Fruit fly (Drosophila melanogaster) whole organism, prepupa: Measurements from ENCODE around the gene Pcd.

ENCODE experiments used
- Blimp-1 ChIP-seq: fragments of 200-800 bp; sonication (Bioruptor generic); optimal IDR thresholded peaks from 3 replicates; lab custom pipeline; 2017; ENCODE audit warnings: missing biosample characterization, missing genetic modification characterization, mild to moderate bottlenecking, moderate library complexity, missing genetic modification reagents
- CG10631 ChIP-seq: fragments of 200-800 bp; sonication (Bioruptor generic); optimal IDR thresholded peaks from 2 replicates; lab custom pipeline; 2016; ENCODE audit warnings: missing biosample characterization, missing genetic modification characterization
- CG11294 ChIP-seq: fragments of 200-800 bp; sonication (Bioruptor generic); IDR thresholded peaks from 2 replicates; pipeline ENCODE4 v1.3.6; 2022; ENCODE audit warnings: missing biosample characterization, missing genetic modification characterization
- CG15336 ChIP-seq: fragments of 200-800 bp; sonication (Bioruptor generic); IDR thresholded peaks from 2 replicates; pipeline ENCODE4 v1.3.6; 2022; ENCODE audit warnings: missing biosample characterization, missing genetic modification characterization
- CG1621 ChIP-seq: fragments of 200-800 bp; sonication (Bioruptor generic); optimal IDR thresholded peaks from 3 replicates; lab custom pipeline; 2018; ENCODE audit warnings: missing biosample characterization, mild to moderate bottlenecking, missing genetic modification characterization
- CG16779 ChIP-seq: fragments of 200-800 bp; sonication (Bioruptor generic); optimal IDR thresholded peaks from 3 replicates; lab custom pipeline; 2017; ENCODE audit warnings: missing biosample characterization, mild to moderate bottlenecking, missing genetic modification characterization
- CG3032 ChIP-seq: fragments of 200-800 bp; optimal IDR thresholded peaks from 2 replicates; lab custom pipeline; 2019; ENCODE audit warnings: missing biosample characterization, mild to moderate bottlenecking, missing genetic modification characterization, moderate library complexity
- CG32006 ChIP-seq: fragments of 200-800 bp; sonication (Bioruptor generic); optimal IDR thresholded peaks from 3 replicates; lab custom pipeline; 2017; ENCODE audit warnings: missing biosample characterization, mild to moderate bottlenecking, missing genetic modification characterization
- CG34406 ChIP-seq: fragments of 200-800 bp; sonication (Bioruptor generic); optimal IDR thresholded peaks from 3 replicates; lab custom pipeline; 2016; ENCODE audit warnings: missing biosample characterization, missing genetic modification characterization
- CG3919 ChIP-seq: fragments of 200-800 bp; sonication (Bioruptor generic); optimal IDR thresholded peaks from 3 replicates; lab custom pipeline; 2016; ENCODE audit warnings: missing biosample characterization, missing genetic modification characterization
- CG4318 ChIP-seq: fragments of 200-800 bp; sonication (Bioruptor generic); optimal IDR thresholded peaks from 3 replicates; lab custom pipeline; 2017; ENCODE audit warnings: missing biosample characterization, mild to moderate bottlenecking, missing genetic modification characterization
- CG7368 ChIP-seq: fragments of 200-800 bp; sonication (Bioruptor generic); optimal IDR thresholded peaks from 3 replicates; lab custom pipeline; 2016; ENCODE audit warnings: missing biosample characterization, missing genetic modification characterization
- CG8119 ChIP-seq: fragments of 200-800 bp; sonication (Bioruptor generic); IDR thresholded peaks from 3 replicates; pipeline ENCODE4 v1.3.6; 2022; ENCODE audit warnings: missing biosample characterization, missing genetic modification characterization
- CG8632 ChIP-seq: fragments of 200-800 bp; sonication (Bioruptor generic); optimal IDR thresholded peaks from 3 replicates; lab custom pipeline; 2016; ENCODE audit warnings: missing biosample characterization, missing genetic modification characterization
- Eip78C ChIP-seq: fragments of 200-800 bp; sonication (Bioruptor generic); peaks from one replicate; lab custom pipeline; 2016; ENCODE audit warnings: missing biosample characterization, missing genetic modification characterization
- Eip93F ChIP-seq: fragments of 200-800 bp; sonication (Bioruptor generic); optimal IDR thresholded peaks from 2 replicates; lab custom pipeline; 2016; ENCODE audit warnings: missing biosample characterization, mild to moderate bottlenecking, missing genetic modification characterization
- Ets21C ChIP-seq: fragments of 200-800 bp; sonication (Bioruptor generic); optimal IDR thresholded peaks from 3 replicates; lab custom pipeline; 2016; ENCODE audit warnings: missing biosample characterization, missing genetic modification characterization
- Hr39 ChIP-seq: fragments of 200-800 bp; sonication (Bioruptor generic); optimal IDR thresholded peaks from 2 replicates; lab custom pipeline; 2016; ENCODE audit warnings: missing biosample characterization, missing genetic modification characterization
- Hr4 ChIP-seq: fragments of 200-800 bp; sonication (Bioruptor generic); optimal IDR thresholded peaks from 3 replicates; lab custom pipeline; 2016; ENCODE audit warnings: missing biosample characterization, missing genetic modification characterization
- Lpt ChIP-seq: fragments of 200-800 bp; sonication (Bioruptor generic); optimal IDR thresholded peaks from 3 replicates; lab custom pipeline; 2016; ENCODE audit warnings: missing biosample characterization, missing genetic modification characterization
- Met ChIP-seq: fragments of 200-800 bp; sonication (Bioruptor generic); optimal IDR thresholded peaks from 3 replicates; lab custom pipeline; 2016; ENCODE audit warnings: missing biosample characterization, missing genetic modification characterization
- Sox102F ChIP-seq: fragments of 200-800 bp; sonication (Bioruptor generic); optimal IDR thresholded peaks from 2 replicates; lab custom pipeline; 2016; ENCODE audit warnings: missing biosample characterization, mild to moderate bottlenecking, missing genetic modification characterization
- Sox15 ChIP-seq: fragments of 200-800 bp; sonication (Bioruptor generic); optimal IDR thresholded peaks from 3 replicates; lab custom pipeline; 2016; ENCODE audit warnings: missing biosample characterization, missing genetic modification characterization
- achi ChIP-seq: fragments of 200-800 bp; sonication (Bioruptor generic); optimal IDR thresholded peaks from 3 replicates; lab custom pipeline; 2016; ENCODE audit warnings: missing biosample characterization, missing genetic modification characterization
- cyc ChIP-seq: fragments of 200-800 bp; sonication (Bioruptor generic); optimal IDR thresholded peaks from 3 replicates; lab custom pipeline; 2016; ENCODE audit warnings: missing biosample characterization, missing genetic modification characterization
- dac ChIP-seq: fragments of 200-800 bp; sonication (Bioruptor generic); optimal IDR thresholded peaks from 2 replicates; lab custom pipeline; 2017; ENCODE audit warnings: missing biosample characterization, mild to moderate bottlenecking, missing genetic modification characterization
- eg ChIP-seq: fragments of 200-800 bp; sonication (Bioruptor generic); IDR thresholded peaks from 3 replicates; pipeline ENCODE4 v1.3.6; 2022; ENCODE audit warnings: missing biosample characterization, missing genetic modification characterization
- esn ChIP-seq: fragments of 200-800 bp; sonication (Bioruptor generic); optimal IDR thresholded peaks from 2 replicates; lab custom pipeline; 2016; ENCODE audit warnings: missing biosample characterization, mild to moderate bottlenecking, missing genetic modification characterization, moderate library complexity
- lz ChIP-seq: fragments of 200-800 bp; sonication (Bioruptor generic); optimal IDR thresholded peaks from 3 replicates; lab custom pipeline; 2016; ENCODE audit warnings: missing biosample characterization, missing genetic modification characterization
- pdm3 ChIP-seq: fragments of 200-800 bp; sonication (Bioruptor generic); optimal IDR thresholded peaks from 3 replicates; lab custom pipeline; 2016; ENCODE audit warnings: missing biosample characterization, missing genetic modification characterization
- salr ChIP-seq, 2 experiments: fragments of 200-800 bp; sonication (Bioruptor generic); optimal IDR thresholded peaks; 3 replicates each; lab custom pipeline; 2016 to 2018; ENCODE audit warnings: missing biosample characterization in 2 of 2, missing genetic modification characterization in 2 of 2, mild to moderate bottlenecking in 1 of 2
- svp ChIP-seq: fragments of 200-800 bp; sonication (Bioruptor generic); peaks from one replicate; lab custom pipeline; 2016; ENCODE audit warnings: missing biosample characterization, missing genetic modification characterization
- topi ChIP-seq: fragments of 200-800 bp; sonication (Bioruptor generic); optimal IDR thresholded peaks from 3 replicates; lab custom pipeline; 2016; ENCODE audit warnings: missing biosample characterization, missing genetic modification characterization

Pcd gene

dm6 chr3R:29699220-29699619 is 23.7 kb upstream of the Pcd start:
- TF ChIP-seq Ets21C (GFP tag; lab: Kevin White, UChicago) (no peak), Eip78C (peak; percentile 15), CG32006 (peak; percentile 26), eg (GFP tag; lab: Robert Waterston, UW) (peak; percentile 68; the same call in 2 of the 3 replicates), CG7368 (no peak), CG34406 (GFP tag; lab: Kevin White, UChicago) (no peak), CG3032 (tag; lab: Kevin White, UChicago) (no peak), Hr4 (GFP tag; lab: Kevin White, UChicago) (peak; percentile 12), CG16779 (tag; lab: Kevin White, UChicago) (no peak), CG15336 (GFP tag; lab: Robert Waterston, UW) (peak; percentile 47; the same call in 1 of the 2 replicates), topi (GFP tag; lab: Kevin White, UChicago) (no peak), CG8119 (peak; percentile 42; the same call in 1 of the 3 replicates), Blimp-1 (GFP tag; lab: Kevin White, UChicago) (no peak)
- TF ChIP-seq, all 60 proteins: peak for 6

dm6 chr3R:29701739-29702138 is 21.2 kb upstream of the Pcd start:
- TF ChIP-seq CG8632 (GFP tag; lab: Kevin White, UChicago) (no peak), salr (GFP tag; optimal IDR thresholded peaks at IDR 0.05; lab: Kevin White, UChicago) (no peak), Eip93F (no peak), Ets21C (GFP tag; lab: Kevin White, UChicago) (no peak), Hr39 (no peak), CG15336 (GFP tag; lab: Robert Waterston, UW) (no peak), Lpt (GFP tag; lab: Kevin White, UChicago) (no peak), Sox15 (GFP tag; lab: Kevin White, UChicago) (no peak), CG10631 (GFP tag; lab: Kevin White, UChicago) (no peak), Sox102F (GFP tag; lab: Kevin White, UChicago) (no peak), dac (no peak)
- TF ChIP-seq, all 60 proteins: peak for 0

dm6 chr3R:29704557-29704956 is 18.4 kb upstream of the Pcd start:
- TF ChIP-seq CG3919 (GFP tag; lab: Kevin White, UChicago): peak; percentile 9
- peak; percentile 40 for TF ChIP-seq Met (GFP tag; lab: Kevin White, UChicago)
- peak; percentile 45 for TF ChIP-seq cyc
- peak; percentile 29 for TF ChIP-seq topi (GFP tag; lab: Kevin White, UChicago)
- no peak for TF ChIP-seq pdm3
- TF ChIP-seq achi (GFP tag; lab: Kevin White, UChicago): no peak
- TF ChIP-seq CG4318 (GFP tag; lab: Kevin White, UChicago): no peak
- TF ChIP-seq CG11294 (GFP tag; lab: Robert Waterston, UW): no peak
- peak; percentile 27 for TF ChIP-seq lz (GFP tag; lab: Kevin White, UChicago)
- no peak for TF ChIP-seq Sox102F (GFP tag; lab: Kevin White, UChicago)

- TF ChIP-seq CG4318 (GFP tag; lab: Kevin White, UChicago) (no peak), CG1621 (tag; lab: Kevin White, UChicago) (no peak), achi (GFP tag; lab: Kevin White, UChicago) (no peak), CG11294 (GFP tag; lab: Robert Waterston, UW) (no peak), esn (GFP tag; lab: Kevin White, UChicago) (no peak), salr (GFP tag; optimal IDR thresholded peaks at IDR 0.05; lab: Kevin White, UChicago) (no peak), dac (no peak)
These were observed 17.1 kb upstream of the Pcd start for dm6 chr3R:29705789-29706303.

dm6 chr3R:29707258-29707657 is 15.7 kb upstream of the Pcd start:
- TF ChIP-seq lz (GFP tag; lab: Kevin White, UChicago) (no peak), svp (no peak)
